Fruit fly (Drosophila melanogaster) whole organism, embryonic: ENCODE results near the gene CG32026.
A peak's percentile ranks its signal among the peaks of the same experiment; 100 is the strongest.

Source experiments
- CG10209 ChIP-seq: fragments of 200-800 bp; sonication (Bioruptor generic); optimal IDR thresholded peaks from 3 replicates; lab custom pipeline; 2017; ENCODE audit warnings: missing biosample characterization, mild to moderate bottlenecking, missing genetic modification characterization, missing genetic modification reagents
- CG17361 ChIP-seq: fragments of 200-800 bp; sonication (Bioruptor generic); IDR thresholded peaks from 3 replicates; pipeline ENCODE4 v1.3.6; 2022; ENCODE audit warnings: missing biosample characterization, missing genetic modification characterization
- CG8359 ChIP-seq: fragments of 200-800 bp; sonication (Bioruptor generic); optimal IDR thresholded peaks from 2 replicates; lab custom pipeline; 2017; ENCODE audit warnings: missing biosample characterization, mild to moderate bottlenecking, missing genetic modification characterization, borderline replicate concordance
- Neu2 ChIP-seq: fragments of 200-800 bp; sonication (Bioruptor generic); optimal IDR thresholded peaks from 3 replicates; lab custom pipeline; 2016; ENCODE audit warnings: missing biosample characterization, missing genetic modification characterization, borderline replicate concordance
- Pdp1 ChIP-seq, 2 experiments: fragments of 200-800 bp; sonication (Bioruptor generic); optimal IDR thresholded peaks; 3 replicates each; lab custom pipeline; 2016; ENCODE audit warnings: missing biosample characterization in 2 of 2, missing genetic modification characterization in 2 of 2, mild to moderate bottlenecking in 1 of 2, moderate library complexity in 1 of 2
- cad ChIP-seq: fragments of >200 bp; optimal IDR thresholded peaks from 2 replicates; lab custom pipeline; 2017; ENCODE audit warnings: missing biosample characterization, missing genetic modification characterization
- z ChIP-seq: fragments of 200-800 bp; sonication (Bioruptor generic); IDR thresholded peaks from 3 replicates; pipeline ENCODE4 v1.3.6; 2022; ENCODE audit warnings: missing biosample characterization, missing genetic modification characterization

DNA sequence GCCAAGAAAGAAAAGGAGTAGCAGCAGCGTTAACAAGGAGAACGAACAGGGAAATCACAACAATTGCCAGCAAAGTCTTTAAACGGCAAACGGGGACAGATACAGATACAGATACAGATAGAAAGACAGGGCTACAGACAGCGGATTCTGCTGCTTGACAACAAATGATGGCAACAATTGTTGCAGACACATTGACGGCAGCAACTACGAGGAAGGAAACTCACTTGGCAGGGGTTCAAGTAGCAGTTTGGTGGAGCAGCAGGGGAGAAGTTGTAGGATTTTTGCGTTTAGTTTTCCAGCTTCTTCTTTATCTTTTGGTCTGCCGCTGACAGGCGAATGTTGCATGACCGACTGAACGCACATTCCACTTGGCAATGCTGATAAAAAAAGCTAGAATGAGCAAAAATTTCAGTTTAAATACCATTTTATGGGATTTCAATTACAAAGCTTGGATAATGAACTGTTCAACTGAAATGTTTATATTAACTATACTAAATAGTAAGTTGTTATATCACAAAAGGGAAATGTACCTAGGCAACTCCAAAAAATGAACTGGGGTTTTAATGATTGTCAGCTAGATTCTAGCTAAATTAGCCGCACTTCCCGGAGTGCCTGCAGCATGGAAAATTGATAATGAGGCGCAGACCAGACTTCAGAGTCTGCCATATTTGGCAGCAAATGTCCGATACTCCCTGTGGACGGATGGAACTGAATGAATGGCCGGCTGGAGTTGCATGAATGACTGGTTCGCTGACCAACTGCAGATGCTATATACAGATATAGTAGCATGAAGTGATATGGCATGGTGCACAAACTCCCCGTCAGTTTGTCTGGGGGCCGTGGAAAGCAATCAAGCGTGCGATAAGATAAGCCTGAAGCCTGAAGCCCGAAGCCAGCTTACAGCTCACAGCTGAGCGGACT, 14.8 kb downstream of the CG32026 start:
- peak in 1 of 2 experiments; percentile 25 for TF ChIP-seq Pdp1 (GFP tag; optimal IDR thresholded peaks at IDR 0.05; lab: Kevin White, UChicago)
- TF ChIP-seq CG17361 (GFP tag; lab: Robert Waterston, UW): no peak
- TF ChIP-seq Neu2 (GFP tag; lab: Kevin White, UChicago): no peak
- no peak for TF ChIP-seq cad (GFP tag; lab: Kevin White, UChicago)
- no peak for TF ChIP-seq z
- TF ChIP-seq CG8359 (GFP tag; lab: Kevin White, UChicago): no peak
- TF ChIP-seq CG10209 (GFP tag; lab: Kevin White, UChicago): no peak
